Worm (Caenorhabditis elegans) whole organism, L4 larva: Measurements from ENCODE around the gene pde-4.

ENCODE experiments used
- F37D6.2 ChIP-seq: sonication (generic microtip); optimal IDR thresholded peaks from 2 replicates; lab custom pipeline; 2016; ENCODE audit warnings: mild to moderate bottlenecking, missing genetic modification characterization, missing compliant biosample characterization
- F44E2.7 ChIP-seq: fragments of 200-800 bp; sonication (Bioruptor generic); IDR thresholded peaks from 2 replicates; pipeline ENCODE4 v2.1.2; 2022; ENCODE audit warnings: missing genetic modification characterization, missing compliant biosample characterization
- F49E8.2 ChIP-seq: sonication (generic microtip); optimal IDR thresholded peaks from 2 replicates; lab custom pipeline; 2016; ENCODE audit warnings: missing compliant biosample characterization, mild to moderate bottlenecking, missing genetic modification characterization, borderline replicate concordance
- Y5F2A.4 ChIP-seq: fragments of 200-800 bp; sonication (Bioruptor generic); optimal IDR thresholded peaks from 2 replicates; lab custom pipeline; 2018; ENCODE audit warnings: mild to moderate bottlenecking, missing genetic modification characterization, missing compliant biosample characterization
- aly-2 ChIP-seq: sonication (generic microtip); optimal IDR thresholded peaks from 2 replicates; lab custom pipeline; 2018; ENCODE audit warnings: missing biosample characterization, missing genetic modification characterization
- ama-1 ChIP-seq: fragments of 150-350 bp; optimal IDR thresholded peaks from 2 replicates; lab custom pipeline; 2014; ENCODE audit warnings: inconsistent platforms, mixed read lengths
- attf-4 ChIP-seq: sonication (generic microtip); optimal IDR thresholded peaks from 3 replicates; lab custom pipeline; 2017; ENCODE audit warnings: missing biosample characterization, missing genetic modification characterization
- ceh-20 ChIP-seq: fragments of 200-800 bp; sonication (Bioruptor generic); IDR thresholded peaks from 2 replicates; pipeline ENCODE4 v1.3.6; 2022; ENCODE audit warnings: missing genetic modification reagents, missing genetic modification characterization, missing compliant biosample characterization
- ceh-32 ChIP-seq: sonication (generic microtip); optimal IDR thresholded peaks from 2 replicates; lab custom pipeline; 2016; ENCODE audit warnings: mild to moderate bottlenecking, missing genetic modification characterization, missing compliant biosample characterization; ENCODE audit not compliant: poor library complexity
- ces-1 ChIP-seq: fragments of 150-350 bp; sonication (generic microtip); optimal IDR thresholded peaks from 4 replicates; lab custom pipeline; 2014; ENCODE audit warnings: missing biosample characterization, missing genetic modification reagents, missing genetic modification characterization
- daf-12 ChIP-seq: fragments of 150-350 bp; optimal IDR thresholded peaks from 2 replicates; lab custom pipeline; 2014; ENCODE audit warnings: missing biosample characterization, missing genetic modification reagents, missing genetic modification characterization
- daf-16 ChIP-seq, 3 experiments: sonication (generic microtip); optimal IDR thresholded peaks; 2 replicates each; lab custom pipeline; 2016 to 2017; ENCODE audit warnings: missing genetic modification characterization in 3 of 3, missing genetic modification reagents in 3 of 3, mild to moderate bottlenecking in 2 of 3, missing compliant biosample characterization in 2 of 3, missing biosample characterization in 1 of 3, moderate library complexity in 1 of 3
- daf-8 ChIP-seq: fragments of 200-800 bp; sonication (Bioruptor generic); IDR thresholded peaks from 2 replicates; pipeline ENCODE4 v1.3.6; 2022; ENCODE audit warnings: missing genetic modification characterization, missing compliant biosample characterization
- dmd-6 ChIP-seq: fragments of 200-800 bp; sonication (Bioruptor generic); IDR thresholded peaks from 2 replicates; pipeline ENCODE4 v1.3.6; 2022; ENCODE audit warnings: missing genetic modification reagents, missing genetic modification characterization, missing compliant biosample characterization
- dve-1 ChIP-seq: sonication (generic microtip); optimal IDR thresholded peaks from 2 replicates; lab custom pipeline; 2017; ENCODE audit warnings: antibody characterized with exemption, mild to moderate bottlenecking, missing genetic modification characterization, missing compliant biosample characterization; ENCODE audit not compliant: insufficient read depth
- egl-43 ChIP-seq: fragments of 200-800 bp; sonication (Bioruptor generic); IDR thresholded peaks from 2 replicates; pipeline ENCODE4 v1.3.6; 2022; ENCODE audit warnings: missing genetic modification reagents, missing genetic modification characterization, missing compliant biosample characterization
- hif-1 ChIP-seq, 2 experiments: sonication (generic microtip); optimal IDR thresholded peaks; 2 replicates each; lab custom pipeline; 2016 to 2017; ENCODE audit warnings: missing compliant biosample characterization in 2 of 2, missing genetic modification characterization in 2 of 2, missing genetic modification reagents in 2 of 2, missing genotype in 2 of 2, mild to moderate bottlenecking in 1 of 2
- hlh-30 ChIP-seq: sonication (generic microtip); optimal IDR thresholded peaks from 2 replicates; lab custom pipeline; 2017; ENCODE audit warnings: antibody characterized with exemption, mild to moderate bottlenecking, missing genetic modification characterization, missing compliant biosample characterization; ENCODE audit not compliant: insufficient read depth
- lin-13 ChIP-seq: fragments of 150-350 bp; optimal IDR thresholded peaks from 2 replicates; lab custom pipeline; 2014; ENCODE audit warnings: missing biosample characterization, missing genetic modification reagents, missing genetic modification characterization
- lin-29 ChIP-seq: fragments of 200-800 bp; sonication (Bioruptor generic); IDR thresholded peaks from 2 replicates; pipeline ENCODE4 v1.3.6; 2022; ENCODE audit warnings: missing genetic modification reagents, missing genetic modification characterization, missing compliant biosample characterization
- lin-38 ChIP-seq: fragments of 200-800 bp; sonication (Bioruptor generic); IDR thresholded peaks from 2 replicates; pipeline ENCODE4 v1.3.6; 2022; ENCODE audit warnings: missing genetic modification reagents, missing genetic modification characterization, missing compliant biosample characterization
- lin-39 ChIP-seq: fragments of 150-350 bp; optimal IDR thresholded peaks from 2 replicates; lab custom pipeline; 2014; ENCODE audit warnings: missing biosample characterization, missing genetic modification reagents, missing genetic modification characterization
- lir-3 ChIP-seq: sonication (generic microtip); optimal IDR thresholded peaks from 2 replicates; lab custom pipeline; 2016; ENCODE audit warnings: mild to moderate bottlenecking, missing genetic modification characterization, missing compliant biosample characterization
- lsy-2 ChIP-seq, 2 experiments: fragments of 150-350 bp in 1 of 2; sonication (generic microtip) in 1 of 2; optimal IDR thresholded peaks; 2 replicates each; lab custom pipeline; 2014 to 2017; ENCODE audit warnings: missing biosample characterization in 2 of 2, missing genetic modification characterization in 2 of 2
- madf-9 ChIP-seq: fragments of 200-800 bp; sonication (Bioruptor generic); conservative IDR thresholded peaks from 2 replicates; pipeline ENCODE4 v1.3.6; 2022; ENCODE audit warnings: missing genetic modification reagents, missing genetic modification characterization, missing compliant biosample characterization
- mdl-1 ChIP-seq, 2 experiments: fragments of 150-350 bp in 1 of 2; sonication (generic microtip) in 1 of 2; optimal IDR thresholded peaks; 2 replicates each; lab custom pipeline; 2014 to 2017; ENCODE audit warnings: missing biosample characterization in 2 of 2, missing genetic modification characterization in 2 of 2
- mep-1 ChIP-seq: fragments of 150-350 bp; sonication (generic microtip); optimal IDR thresholded peaks from 3 replicates; lab custom pipeline; 2014; ENCODE audit warnings: missing biosample characterization, missing genetic modification characterization
- mes-2 ChIP-seq: sonication (generic microtip); optimal IDR thresholded peaks from 2 replicates; lab custom pipeline; 2016; ENCODE audit warnings: missing genotype, mild to moderate bottlenecking, missing genetic modification characterization, missing compliant biosample characterization; ENCODE audit not compliant: poor library complexity, severe bottlenecking
- mxl-2 ChIP-seq: fragments of 200-800 bp; sonication (Bioruptor generic); conservative IDR thresholded peaks from 2 replicates; pipeline ENCODE4 v1.3.6; 2022; ENCODE audit warnings: missing genetic modification reagents, missing genetic modification characterization, missing compliant biosample characterization
- mxl-3 ChIP-seq: fragments of 200-800 bp; sonication (Bioruptor generic); optimal IDR thresholded peaks from 2 replicates; lab custom pipeline; 2018; ENCODE audit warnings: mild to moderate bottlenecking, missing genetic modification characterization, missing compliant biosample characterization
- nhr-102 ChIP-seq: sonication (generic microtip); optimal IDR thresholded peaks from 2 replicates; lab custom pipeline; 2016; ENCODE audit warnings: mild to moderate bottlenecking, missing genetic modification characterization, moderate library complexity, missing compliant biosample characterization
- nhr-111 ChIP-seq: fragments of 200-800 bp; sonication (Bioruptor generic); optimal IDR thresholded peaks from 2 replicates; lab custom pipeline; 2018; ENCODE audit warnings: mild to moderate bottlenecking, missing genetic modification characterization, missing compliant biosample characterization
- nhr-76 ChIP-seq: fragments of 150-350 bp; optimal IDR thresholded peaks from 2 replicates; lab custom pipeline; 2014; ENCODE audit warnings: missing biosample characterization, missing genetic modification characterization
- nhr-77 ChIP-seq: fragments of 150-350 bp; optimal IDR thresholded peaks from 2 replicates; lab custom pipeline; 2014; ENCODE audit warnings: missing biosample characterization, missing genetic modification characterization
- php-3 ChIP-seq: fragments of 200-800 bp; sonication (Bioruptor generic); IDR thresholded peaks from 2 replicates; pipeline ENCODE4 v1.3.6; 2022; ENCODE audit warnings: missing genetic modification reagents, missing genetic modification characterization, missing compliant biosample characterization
- pqm-1 ChIP-seq: sonication (generic microtip); optimal IDR thresholded peaks from 2 replicates; lab custom pipeline; 2017; ENCODE audit warnings: missing biosample characterization, missing genetic modification characterization
- set-16 ChIP-seq: fragments of 200-800 bp; sonication (Bioruptor generic); IDR thresholded peaks from 2 replicates; pipeline ENCODE4 v1.3.6; 2022; ENCODE audit warnings: missing genetic modification reagents, missing genetic modification characterization, missing compliant biosample characterization
- spr-3 ChIP-seq: fragments of 200-800 bp; sonication (Bioruptor generic); optimal IDR thresholded peaks from 2 replicates; lab custom pipeline; 2018; ENCODE audit warnings: mild to moderate bottlenecking, missing genetic modification characterization, missing compliant biosample characterization
- unc-62 ChIP-seq, 3 experiments: fragments of 150-350 bp in 1 of 3; sonication (generic microtip); optimal IDR thresholded peaks in 2 of 3; peaks in 1 of 3; 1 replicate in 1 of 3; 2 replicates in 2 of 3; lab custom pipeline; 2014 to 2017; ENCODE audit warnings: missing biosample characterization in 3 of 3, missing genetic modification characterization in 3 of 3, missing genetic modification reagents in 3 of 3, missing genotype in 1 of 3
- vab-7 ChIP-seq: fragments of 200-800 bp; sonication (Bioruptor generic); IDR thresholded peaks from 2 replicates; pipeline ENCODE4 v1.3.6; 2022; ENCODE audit warnings: missing genetic modification reagents, missing genetic modification characterization, missing compliant biosample characterization
- zip-11 ChIP-seq: fragments of 200-800 bp; sonication (Bioruptor generic); IDR thresholded peaks from 2 replicates; pipeline ENCODE4 v1.3.6; 2022; ENCODE audit warnings: missing genetic modification characterization, missing compliant biosample characterization
- ztf-11 ChIP-seq: fragments of 150-350 bp; optimal IDR thresholded peaks from 2 replicates; lab custom pipeline; 2014; ENCODE audit warnings: missing biosample characterization, missing genetic modification characterization
- ztf-7 ChIP-seq: fragments of 150-350 bp; optimal IDR thresholded peaks from 2 replicates; lab custom pipeline; 2014; ENCODE audit warnings: missing biosample characterization, missing genetic modification characterization

Gene pde-4

DNA sequence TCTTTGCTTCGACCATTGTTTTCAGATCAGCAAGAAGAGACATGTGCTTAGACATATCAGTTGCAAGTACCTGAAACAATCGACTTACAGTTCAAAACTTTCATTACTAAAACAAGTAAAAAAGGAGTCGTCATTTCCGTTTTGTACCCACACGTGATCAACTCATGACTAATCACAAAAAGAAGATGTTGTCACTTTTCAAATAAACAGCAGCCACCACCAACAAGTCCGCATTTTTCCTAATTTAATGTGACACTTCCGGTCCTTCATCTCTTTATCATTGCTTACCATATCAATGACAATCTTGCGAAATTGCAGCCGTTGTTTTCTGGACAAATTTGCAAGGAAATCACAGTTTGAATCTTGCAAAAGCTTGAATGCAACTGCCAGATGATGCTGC lies 22.4 kb downstream of the pde-4 start:
- TF ChIP-seq zip-11 (no peak), hlh-30 (tag; lab: Kevin White, UChicago) (peak; percentile 53), mxl-3 (GFP tag; lab: Kevin White, UChicago) (peak; percentile 21), set-16 (no peak)

DNA sequence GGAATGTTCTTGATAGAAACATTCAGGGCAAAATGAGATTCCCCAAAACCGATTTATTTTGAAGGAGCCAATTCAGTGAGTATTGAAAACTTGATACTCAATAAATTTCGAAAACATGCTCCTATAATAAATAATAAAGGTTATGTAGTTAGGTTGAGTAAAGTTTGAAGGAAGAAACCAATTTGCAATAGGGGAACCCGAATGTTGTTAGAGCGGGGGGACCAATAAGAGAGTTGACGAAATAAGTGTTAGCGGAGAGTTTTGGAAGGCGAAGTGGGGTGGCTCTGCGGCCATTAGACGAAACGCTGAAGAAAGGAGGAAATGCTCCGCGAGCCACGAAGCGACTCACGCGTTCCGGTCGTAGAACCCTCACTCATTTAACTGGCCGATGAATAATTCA lies 26.1 kb downstream of the pde-4 start:
- TF ChIP-seq vab-7 (GFP tag; lab: Robert Waterston, UW), result 0 out of 2 replicates have a peak, but pooled peaks have one; percentile 30
- 0 out of 2 replicates have a peak, but pooled peaks have one; percentile 31 for TF ChIP-seq egl-43 (GFP tag; lab: Robert Waterston, UW)
- no peak for TF ChIP-seq mdl-1 (tag; optimal IDR thresholded peaks at IDR 0.05; lab: Kevin White, UChicago)
- TF ChIP-seq unc-62 (GFP tag; optimal IDR thresholded peaks at IDR 0.05 in 1 of 2; lab: Kevin White, UChicago), result peak in 1 of 2 experiments; percentile 49
- no peak for TF ChIP-seq unc-62 (tag; optimal IDR thresholded peaks at IDR 0.05; lab: Kevin White, UChicago)
- no peak for TF ChIP-seq lin-29 (GFP tag; lab: Robert Waterston, UW)
- peak; percentile 25 for TF ChIP-seq ces-1 (GFP tag; lab: Kevin White, UChicago)

ce11 chrII:7624272-7624671 lies 26.8 kb downstream of the pde-4 start:
- TF ChIP-seq mes-2 (no peak), aly-2 (no peak), attf-4 (no peak), F44E2.7 (GFP tag; lab: Robert Waterston, UW) (no peak), lin-13 (GFP tag; lab: Kevin White, UChicago) (no peak)

- no peak for TF ChIP-seq lsy-2 (tag; optimal IDR thresholded peaks at IDR 0.05; lab: Kevin White, UChicago)
- TF ChIP-seq spr-3 (GFP tag; lab: Kevin White, UChicago), result no peak
- TF ChIP-seq pqm-1 (tag; lab: Kevin White, UChicago), result no peak
- TF ChIP-seq lin-29 (GFP tag; lab: Robert Waterston, UW), result no peak
- TF ChIP-seq mes-2, result peak; percentile 42
- no peak for TF ChIP-seq vab-7 (GFP tag; lab: Robert Waterston, UW)
- peak in 1 of 2 experiments; percentile 25 for TF ChIP-seq daf-16 (GFP tag; optimal IDR thresholded peaks at IDR 0.05; lab: Kevin White, UChicago)
- TF ChIP-seq daf-16 (tag; optimal IDR thresholded peaks at IDR 0.05; lab: Kevin White, UChicago), result peak; percentile 68
- no peak for TF ChIP-seq egl-43 (GFP tag; lab: Robert Waterston, UW)
- TF ChIP-seq mep-1 (tag; lab: Kevin White, UChicago), result no peak
- TF ChIP-seq unc-62 (GFP tag; optimal IDR thresholded peaks at IDR 0.05 in 1 of 2; lab: Kevin White, UChicago), result peak in 1 of 2 experiments; percentile 96
- no peak for TF ChIP-seq unc-62 (tag; optimal IDR thresholded peaks at IDR 0.05; lab: Kevin White, UChicago)
- TF ChIP-seq daf-12 (tag; lab: Kevin White, UChicago), result no peak
- TF ChIP-seq lir-3 (tag; lab: Kevin White, UChicago), result no peak
- no peak for TF ChIP-seq nhr-76 (tag; lab: Kevin White, UChicago)
- no peak for TF ChIP-seq nhr-102
- no peak for TF ChIP-seq ceh-32 (tag; lab: Kevin White, UChicago)
- no peak for TF ChIP-seq F37D6.2
- TF ChIP-seq hif-1 (tag; optimal IDR thresholded peaks at IDR 0.05; lab: Kevin White, UChicago), result peak in 1 of 2 experiments; percentile 28
- no peak for TF ChIP-seq F49E8.2 (tag; lab: Kevin White, UChicago)
- no peak for TF ChIP-seq mxl-2 (GFP tag; lab: Robert Waterston, UW)
- no peak for TF ChIP-seq ztf-11
- TF ChIP-seq ceh-20 (GFP tag; lab: Robert Waterston, UW), result 0 out of 2 replicates have a peak, but pooled peaks have one; percentile 14
- no peak for TF ChIP-seq attf-4
- no peak for TF ChIP-seq ces-1 (GFP tag; lab: Kevin White, UChicago)
- no peak for TF ChIP-seq ama-1 (lab: Kevin White, UChicago)
- peak; percentile 74 for TF ChIP-seq dve-1 (tag; lab: Kevin White, UChicago)
- TF ChIP-seq lin-38, result no peak
- no peak for TF ChIP-seq nhr-77 (tag; lab: Kevin White, UChicago)
- TF ChIP-seq lin-39 (tag; lab: Kevin White, UChicago), result no peak
- TF ChIP-seq ztf-7 (tag; lab: Kevin White, UChicago), result no peak
- TF ChIP-seq dmd-6 (GFP tag; lab: Robert Waterston, UW), result peak; percentile 51; the same call in 1 of the 2 replicates
- no peak for TF ChIP-seq madf-9 (GFP tag; lab: Robert Waterston, UW)
- TF ChIP-seq Y5F2A.4, result no peak
- no peak for TF ChIP-seq nhr-111 (GFP tag; lab: Kevin White, UChicago)
- TF ChIP-seq php-3 (GFP tag; lab: Robert Waterston, UW), result 0 out of 2 replicates have a peak, but pooled peaks have one; percentile 11
- TF ChIP-seq daf-8, result no peak
These were observed 27.6 kb downstream of the pde-4 start for ce11 chrII:7623466-7623865.
